Fruit fly (Drosophila melanogaster) whole organism, embryonic: ENCODE results near the gene Jhbp13.
A peak's percentile ranks its signal among the peaks of the same experiment; 100 is the strongest.

Source experiments
- Abd-B ChIP-seq: fragments of 200-800 bp; sonication (Bioruptor generic); optimal IDR thresholded peaks from 2 replicates; lab custom pipeline; 2018; ENCODE audit warnings: missing biosample characterization, mild to moderate bottlenecking, missing genetic modification characterization, moderate library complexity
- Adf1 ChIP-seq: fragments of 200-800 bp; sonication (Bioruptor generic); IDR thresholded peaks from 2 replicates; pipeline ENCODE4 v1.3.6; 2022; ENCODE audit warnings: missing biosample characterization, missing genetic modification characterization
- B-H1 ChIP-seq: fragments of 200-800 bp; sonication (Bioruptor generic); IDR thresholded peaks from 3 replicates; pipeline ENCODE4 v1.3.6; 2022; ENCODE audit warnings: missing biosample characterization, missing genetic modification characterization
- Bteb2 ChIP-seq: fragments of 200-800 bp; sonication (Bioruptor generic); optimal IDR thresholded peaks from 2 replicates; lab custom pipeline; 2016; ENCODE audit warnings: missing biosample characterization, missing genetic modification characterization
- CG10366 ChIP-seq: fragments of 200-800 bp; sonication (Bioruptor generic); IDR thresholded peaks from 2 replicates; pipeline ENCODE4 v1.3.6; 2022; ENCODE audit warnings: missing biosample characterization, missing genetic modification characterization
- CG11504 ChIP-seq: fragments of 200-800 bp; sonication (Bioruptor generic); optimal IDR thresholded peaks from 3 replicates; lab custom pipeline; 2019; ENCODE audit warnings: missing biosample characterization, mild to moderate bottlenecking, missing genetic modification characterization, moderate library complexity
- CG12071 ChIP-seq: fragments of 200-800 bp; sonication (Bioruptor generic); optimal IDR thresholded peaks from 3 replicates; lab custom pipeline; 2018; ENCODE audit warnings: missing biosample characterization, mild to moderate bottlenecking, missing genetic modification characterization
- CG13624 ChIP-seq: fragments of 200-800 bp; sonication (Bioruptor generic); optimal IDR thresholded peaks from 2 replicates; lab custom pipeline; 2016; ENCODE audit warnings: missing biosample characterization, missing genetic modification characterization
- CG1647 ChIP-seq: fragments of 200-800 bp; sonication (Bioruptor generic); optimal IDR thresholded peaks from 3 replicates; lab custom pipeline; 2016; ENCODE audit warnings: missing biosample characterization, missing genetic modification characterization
- CG18476 ChIP-seq: fragments of 200-800 bp; sonication (Bioruptor generic); optimal IDR thresholded peaks from 2 replicates; lab custom pipeline; 2016; ENCODE audit warnings: missing biosample characterization, mild to moderate bottlenecking, missing genetic modification characterization
- CG30431 ChIP-seq: fragments of 200-800 bp; sonication (Bioruptor generic); optimal IDR thresholded peaks from 2 replicates; lab custom pipeline; 2017; ENCODE audit warnings: missing biosample characterization, missing genetic modification characterization
- CG4617 ChIP-seq: fragments of 200-800 bp; sonication (Bioruptor generic); optimal IDR thresholded peaks from 3 replicates; lab custom pipeline; 2016; ENCODE audit warnings: missing biosample characterization, missing genetic modification characterization, borderline replicate concordance
- CG4820 ChIP-seq: fragments of 200-800 bp; sonication (Bioruptor generic); optimal IDR thresholded peaks from 3 replicates; lab custom pipeline; 2016; ENCODE audit warnings: missing biosample characterization, missing genetic modification characterization
- CG6683 ChIP-seq: fragments of 200-800 bp; sonication (Bioruptor generic); optimal IDR thresholded peaks from 2 replicates; lab custom pipeline; 2017; ENCODE audit warnings: missing biosample characterization, mild to moderate bottlenecking, missing genetic modification characterization, missing genetic modification reagents
- CG8388 ChIP-seq: fragments of 200-800 bp; sonication (Bioruptor generic); optimal IDR thresholded peaks from 2 replicates; lab custom pipeline; 2019; ENCODE audit warnings: missing biosample characterization, mild to moderate bottlenecking, missing genetic modification characterization, moderate library complexity
- CG8924 ChIP-seq: fragments of 200-800 bp; optimal IDR thresholded peaks from 3 replicates; lab custom pipeline; 2019; ENCODE audit warnings: missing biosample characterization, mild to moderate bottlenecking, missing genetic modification characterization, moderate library complexity
- CG9609 ChIP-seq: fragments of 200-800 bp; sonication (Bioruptor generic); optimal IDR thresholded peaks from 3 replicates; lab custom pipeline; 2016; ENCODE audit warnings: missing biosample characterization, missing genetic modification characterization
- CG9797 ChIP-seq: fragments of 200-800 bp; sonication (Bioruptor generic); optimal IDR thresholded peaks from 3 replicates; lab custom pipeline; 2018; ENCODE audit warnings: missing biosample characterization, mild to moderate bottlenecking, missing genetic modification characterization
- Dfd ChIP-seq, 2 experiments: fragments of >200 bp; optimal IDR thresholded peaks; 2 replicates each; lab custom pipeline; 2017; ENCODE audit warnings: missing biosample characterization in 2 of 2, missing genetic modification characterization in 2 of 2
- Dip3 ChIP-seq: fragments of 200-800 bp; sonication (Bioruptor generic); optimal IDR thresholded peaks from 3 replicates; lab custom pipeline; 2016; ENCODE audit warnings: missing biosample characterization, missing genetic modification characterization
- Ets65A ChIP-seq: fragments of 200-800 bp; sonication (Bioruptor generic); peaks from one replicate; lab custom pipeline; 2016; ENCODE audit warnings: missing biosample characterization, missing genetic modification characterization
- Hand ChIP-seq: fragments of 200-800 bp; sonication (Bioruptor generic); optimal IDR thresholded peaks from 2 replicates; lab custom pipeline; 2017; ENCODE audit warnings: mild to moderate bottlenecking, missing biosample characterization, missing genetic modification reagents, missing genetic modification characterization
- Hmx ChIP-seq: fragments of 200-800 bp; sonication (Bioruptor generic); optimal IDR thresholded peaks from 2 replicates; lab custom pipeline; 2016; ENCODE audit warnings: missing biosample characterization, missing genetic modification characterization
- Hr3 ChIP-seq: fragments of 200-800 bp; sonication (Bioruptor generic); optimal IDR thresholded peaks from 3 replicates; lab custom pipeline; 2016; ENCODE audit warnings: missing biosample characterization, missing genetic modification characterization
- MBD-R2 ChIP-seq: fragments of 200-800 bp; sonication (Bioruptor generic); IDR thresholded peaks from 2 replicates; pipeline ENCODE4 v1.3.6; 2022; ENCODE audit warnings: missing biosample characterization, missing genetic modification characterization
- PHDP ChIP-seq: fragments of 200-800 bp; sonication (Bioruptor generic); optimal IDR thresholded peaks from 3 replicates; lab custom pipeline; 2018; ENCODE audit warnings: missing biosample characterization, mild to moderate bottlenecking, missing genetic modification characterization, moderate library complexity
- Poxn ChIP-seq: fragments of 200-800 bp; sonication (Bioruptor generic); IDR thresholded peaks from 2 replicates; pipeline ENCODE4 v1.3.6; 2022; ENCODE audit warnings: missing biosample characterization, missing genetic modification characterization
- Rfx ChIP-seq: fragments of 200-800 bp; sonication (Bioruptor generic); IDR thresholded peaks from 2 replicates; pipeline ENCODE4 v1.3.6; 2022; ENCODE audit warnings: missing biosample characterization, missing genetic modification characterization
- Taf1 ChIP-seq: fragments of 200-800 bp; sonication (Bioruptor generic); IDR thresholded peaks from 2 replicates; pipeline ENCODE4 v1.3.6; 2022; ENCODE audit warnings: missing biosample characterization, missing genetic modification characterization
- caup ChIP-seq: fragments of 200-800 bp; sonication (Bioruptor generic); optimal IDR thresholded peaks from 3 replicates; lab custom pipeline; 2017; ENCODE audit warnings: missing biosample characterization, mild to moderate bottlenecking, missing genetic modification characterization, moderate library complexity; ENCODE audit not compliant: severe bottlenecking
- croc ChIP-seq: fragments of 200-800 bp; sonication (Bioruptor generic); conservative IDR thresholded peaks from 3 replicates; pipeline ENCODE4 v1.3.6; 2022; ENCODE audit warnings: missing biosample characterization, missing genetic modification characterization
- dmrt11E ChIP-seq: fragments of 200-800 bp; sonication (Bioruptor generic); optimal IDR thresholded peaks from 3 replicates; lab custom pipeline; 2018; ENCODE audit warnings: missing biosample characterization, mild to moderate bottlenecking, missing genetic modification characterization, moderate library complexity
- fd3F ChIP-seq: fragments of 200-800 bp; sonication (Bioruptor generic); optimal IDR thresholded peaks from 2 replicates; lab custom pipeline; 2018; ENCODE audit warnings: missing biosample characterization, mild to moderate bottlenecking, missing genetic modification characterization, moderate library complexity
- gcm2 ChIP-seq: fragments of 200-800 bp; sonication (Bioruptor generic); optimal IDR thresholded peaks from 2 replicates; lab custom pipeline; 2016; ENCODE audit warnings: missing biosample characterization, missing genetic modification characterization
- hkb ChIP-seq, 2 experiments: fragments of 200-800 bp in 1 of 2; fragments of >200 bp in 1 of 2; sonication (Bioruptor generic) in 1 of 2; IDR thresholded peaks in 1 of 2; optimal IDR thresholded peaks in 1 of 2; 2 replicates each; pipeline versions ENCODE4 v1.3.6 to Lab custom; 2017 to 2022; ENCODE audit warnings: missing biosample characterization in 1 of 2, missing genetic modification characterization in 1 of 2
- jumu ChIP-seq: fragments of 200-800 bp; sonication (Bioruptor generic); optimal IDR thresholded peaks from 3 replicates; lab custom pipeline; 2016; ENCODE audit warnings: missing biosample characterization, missing genetic modification characterization
- kah ChIP-seq: fragments of 200-800 bp; sonication (Bioruptor generic); optimal IDR thresholded peaks from 2 replicates; lab custom pipeline; 2018; ENCODE audit warnings: missing biosample characterization, mild to moderate bottlenecking, missing genetic modification characterization
- kni ChIP-seq: fragments of 200-800 bp; sonication (Bioruptor generic); optimal IDR thresholded peaks from 3 replicates; lab custom pipeline; 2017; ENCODE audit warnings: mild to moderate bottlenecking, missing biosample characterization, missing genetic modification reagents, missing genetic modification characterization
- mam ChIP-seq: fragments of 200-800 bp; sonication (Bioruptor generic); optimal IDR thresholded peaks from 3 replicates; lab custom pipeline; 2016; ENCODE audit warnings: missing biosample characterization, missing genetic modification characterization
- pan ChIP-seq, 4 experiments: fragments of >200 bp in 3 of 4; fragments of 200-800 bp in 1 of 4; sonication (Bioruptor generic) in 1 of 4; optimal IDR thresholded peaks in 3 of 4; IDR thresholded peaks in 1 of 4; 2 replicates each; pipeline versions ENCODE4 v1.3.6 to Lab custom; 2017 to 2022; ENCODE audit warnings: missing biosample characterization in 2 of 4, missing genetic modification characterization in 2 of 4, mixed read lengths in 1 of 4
- pb ChIP-seq: fragments of 200-800 bp; sonication (Bioruptor generic); optimal IDR thresholded peaks from 3 replicates; lab custom pipeline; 2016; ENCODE audit warnings: missing biosample characterization, missing genetic modification characterization
- pho ChIP-seq: fragments of 200-800 bp; sonication (Bioruptor generic); optimal IDR thresholded peaks from 2 replicates; lab custom pipeline; 2016; ENCODE audit warnings: missing biosample characterization, missing genetic modification characterization
- repo ChIP-seq: fragments of 200-800 bp; sonication (Bioruptor generic); optimal IDR thresholded peaks from 2 replicates; lab custom pipeline; 2016; ENCODE audit warnings: missing biosample characterization, missing genetic modification characterization
- sim ChIP-seq: fragments of 200-800 bp; sonication (Bioruptor generic); IDR thresholded peaks from 2 replicates; pipeline ENCODE4 v1.3.6; 2022; ENCODE audit warnings: missing biosample characterization, missing genetic modification characterization
- tio ChIP-seq: fragments of 200-800 bp; sonication (Bioruptor generic); optimal IDR thresholded peaks from 2 replicates; lab custom pipeline; 2017; ENCODE audit warnings: missing biosample characterization, missing genetic modification characterization, inconsistent platforms
- tll ChIP-seq, 2 experiments: fragments of 200-800 bp in 1 of 2; fragments of >200 bp in 1 of 2; sonication (Bioruptor generic) in 1 of 2; optimal IDR thresholded peaks; 2 replicates each; lab custom pipeline; 2017 to 2019; ENCODE audit warnings: missing biosample characterization in 2 of 2, missing genetic modification characterization in 2 of 2, mild to moderate bottlenecking in 1 of 2, moderate library complexity in 1 of 2
- toy ChIP-seq: fragments of 200-800 bp; sonication (Bioruptor generic); IDR thresholded peaks from 2 replicates; pipeline ENCODE4 v1.3.6; 2022; ENCODE audit warnings: missing biosample characterization, missing genetic modification characterization
- trem ChIP-seq: fragments of 200-800 bp; optimal IDR thresholded peaks from 3 replicates; lab custom pipeline; 2019; ENCODE audit warnings: missing biosample characterization, mild to moderate bottlenecking, missing genetic modification characterization, moderate library complexity
- ttk ChIP-seq: fragments of 200-800 bp; sonication (Bioruptor generic); IDR thresholded peaks from 2 replicates; pipeline ENCODE4 v2.1.2; 2022; ENCODE audit warnings: missing biosample characterization, missing genetic modification characterization
- vnd ChIP-seq: fragments of 200-800 bp; sonication (Bioruptor generic); IDR thresholded peaks from 3 replicates; pipeline ENCODE4 v1.3.6; 2022; ENCODE audit warnings: missing biosample characterization, missing genetic modification characterization; ENCODE audit not compliant: partially characterized antibody

Jhbp13 gene

DNA sequence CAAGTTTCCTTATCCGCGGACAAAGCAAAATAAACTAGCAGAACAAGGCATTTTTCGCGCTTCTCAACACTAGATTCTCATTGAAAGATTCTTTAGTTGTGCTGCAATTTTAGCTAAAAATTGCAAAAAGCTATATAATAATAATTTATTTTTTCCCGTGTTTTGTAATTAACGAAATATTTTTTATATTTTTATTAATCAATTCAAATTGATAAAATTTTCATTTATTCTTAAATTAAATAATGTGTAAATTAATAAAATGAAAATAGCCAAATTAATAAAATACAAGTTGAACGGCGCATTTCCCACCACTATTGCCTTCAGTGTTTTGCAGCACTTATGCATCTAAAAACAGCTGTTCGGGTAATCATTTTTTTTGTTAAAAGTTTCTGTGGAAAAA is 46.7 kb downstream of the Jhbp13 start, which contains the start of the genes Drep4 and Uvrag (continued):
- TF ChIP-seq CG1647 (GFP tag; lab: Kevin White, UChicago): no peak
- peak; percentile 79 for TF ChIP-seq dmrt11E (tag; lab: Kevin White, UChicago)
- TF ChIP-seq Hmx: no peak
- TF ChIP-seq ttk (GFP tag; lab: Robert Waterston, UW): peak; percentile 62
- no peak for TF ChIP-seq Taf1
- TF ChIP-seq fd3F (GFP tag; lab: Kevin White, UChicago): peak; percentile 51
- TF ChIP-seq CG8924: no peak
- no peak for TF ChIP-seq kni (GFP tag; lab: Kevin White, UChicago)
- TF ChIP-seq hkb (optimal IDR thresholded peaks at IDR 0.05; lab: Kevin White, UChicago): no peak
- no peak for TF ChIP-seq hkb (GFP tag; IDR thresholded peaks at IDR 0.05; lab: Robert Waterston, UW)
- no peak for TF ChIP-seq CG10366 (GFP tag; lab: Robert Waterston, UW)
- peak; percentile 67 for TF ChIP-seq trem (tag; lab: Kevin White, UChicago)
- no peak for TF ChIP-seq CG9609 (GFP tag; lab: Kevin White, UChicago)
- TF ChIP-seq repo (GFP tag; lab: Kevin White, UChicago): no peak
- TF ChIP-seq gcm2 (GFP tag; lab: Kevin White, UChicago): no peak
- peak; percentile 65 for TF ChIP-seq Ets65A (GFP tag; lab: Kevin White, UChicago)
- no peak for TF ChIP-seq Bteb2 (GFP tag; lab: Kevin White, UChicago)
- TF ChIP-seq Poxn: peak; percentile 3; the same call in 1 of the 2 replicates
- TF ChIP-seq vnd (GFP tag; lab: Robert Waterston, UW): no peak
- TF ChIP-seq sim (GFP tag; lab: Robert Waterston, UW): no peak
- TF ChIP-seq CG9797 (GFP tag; lab: Kevin White, UChicago): no peak
- peak; percentile 43 for TF ChIP-seq CG4820 (GFP tag; lab: Kevin White, UChicago)
- peak; percentile 1 for TF ChIP-seq pho
- no peak for TF ChIP-seq CG18476 (GFP tag; lab: Kevin White, UChicago)
- no peak for TF ChIP-seq CG6683 (GFP tag; lab: Kevin White, UChicago)
- peak; percentile 17 for TF ChIP-seq CG30431
- TF ChIP-seq MBD-R2: peak; percentile 72
- TF ChIP-seq Hr3 (GFP tag; lab: Kevin White, UChicago): peak; percentile 78
- TF ChIP-seq croc: peak; percentile 39; the same call in 2 of the 3 replicates
- no peak for TF ChIP-seq Hand
- no peak for TF ChIP-seq CG11504 (tag; lab: Kevin White, UChicago)
- TF ChIP-seq CG8388 (GFP tag; lab: Kevin White, UChicago): peak; percentile 50
- peak; percentile 4 for TF ChIP-seq jumu (GFP tag; lab: Kevin White, UChicago)
- no peak for TF ChIP-seq pan (optimal IDR thresholded peaks at IDR 0.05; lab: Kevin White, UChicago)
- no peak for TF ChIP-seq pan (GFP tag; optimal IDR thresholded peaks at IDR 0.05 in 1 of 2, IDR thresholded peaks at IDR 0.05 in 1 of 2)
- no peak for TF ChIP-seq CG12071 (GFP tag; lab: Kevin White, UChicago)
- peak; percentile 66 for TF ChIP-seq tio (GFP tag; lab: Kevin White, UChicago)
- TF ChIP-seq Abd-B (GFP tag; lab: Kevin White, UChicago): peak; percentile 78
- TF ChIP-seq toy (GFP tag; lab: Robert Waterston, UW): no peak
- TF ChIP-seq CG13624 (GFP tag; lab: Kevin White, UChicago): no peak
- no peak for TF ChIP-seq PHDP (tag; lab: Kevin White, UChicago)
- peak; percentile 78 for TF ChIP-seq Rfx
- TF ChIP-seq pb (GFP tag; lab: Kevin White, UChicago): no peak
- TF ChIP-seq mam (GFP tag; lab: Kevin White, UChicago): peak; percentile 16
- no peak for TF ChIP-seq caup (GFP tag; lab: Kevin White, UChicago)
- TF ChIP-seq kah: no peak
- TF ChIP-seq Dip3 (GFP tag; lab: Kevin White, UChicago): peak; percentile 33
- TF ChIP-seq Adf1 (GFP tag; lab: Robert Waterston, UW): no peak; the same call in 1 of the 2 replicates
- TF ChIP-seq Dfd (GFP tag; optimal IDR thresholded peaks at IDR 0.05; lab: Kevin White, UChicago): no peak
- TF ChIP-seq CG4617 (GFP tag; lab: Kevin White, UChicago): peak; percentile 49
- peak; percentile 35; the same call in 1 of the 3 replicates for TF ChIP-seq B-H1
- peak in 1 of 2 experiments; percentile 12 for TF ChIP-seq tll (GFP tag; optimal IDR thresholded peaks at IDR 0.05; lab: Kevin White, UChicago)
